Fruit fly (Drosophila melanogaster) whole organism, embryonic: ENCODE data around the gene CG15144.

ENCODE experiments used
- Adf1 ChIP-seq: fragments of 200-800 bp; sonication (Bioruptor generic); IDR thresholded peaks from 2 replicates; pipeline ENCODE4 v1.3.6; 2022; ENCODE audit warnings: missing biosample characterization, missing genetic modification characterization
- Atf6 ChIP-seq: fragments of 200-800 bp; sonication (Bioruptor generic); IDR thresholded peaks from 2 replicates; pipeline ENCODE4 v1.3.6; 2022; ENCODE audit warnings: missing biosample characterization, missing genetic modification characterization
- B-H1 ChIP-seq: fragments of 200-800 bp; sonication (Bioruptor generic); IDR thresholded peaks from 3 replicates; pipeline ENCODE4 v1.3.6; 2022; ENCODE audit warnings: missing biosample characterization, missing genetic modification characterization
- CG10959 ChIP-seq: fragments of 200-800 bp; sonication (Bioruptor generic); IDR thresholded peaks from 2 replicates; pipeline ENCODE4 v1.3.6; 2022; ENCODE audit warnings: missing biosample characterization, missing genetic modification characterization
- CG11695 ChIP-seq: fragments of 200-800 bp; sonication (Bioruptor generic); IDR thresholded peaks from 3 replicates; pipeline ENCODE4 v1.3.6; 2022; ENCODE audit warnings: missing biosample characterization, missing genetic modification characterization
- CG12299 ChIP-seq: fragments of 200-800 bp; sonication (Bioruptor generic); optimal IDR thresholded peaks from 2 replicates; lab custom pipeline; 2018; ENCODE audit warnings: missing biosample characterization, mild to moderate bottlenecking, missing genetic modification characterization
- CG12769 ChIP-seq: fragments of 200-800 bp; sonication (Bioruptor generic); optimal IDR thresholded peaks from 2 replicates; lab custom pipeline; 2019; ENCODE audit warnings: missing biosample characterization, mild to moderate bottlenecking, missing genetic modification characterization, moderate library complexity
- CG13287 ChIP-seq: fragments of 200-800 bp; sonication (Bioruptor generic); IDR thresholded peaks from 2 replicates; pipeline ENCODE4 v1.3.6; 2022; ENCODE audit warnings: missing biosample characterization, missing genetic modification characterization; ENCODE audit not compliant: partially characterized antibody
- CG13424 ChIP-seq: fragments of 200-800 bp; sonication (Bioruptor generic); optimal IDR thresholded peaks from 2 replicates; lab custom pipeline; 2019; ENCODE audit warnings: missing biosample characterization, mild to moderate bottlenecking, missing genetic modification characterization, moderate library complexity
- CG15011 ChIP-seq: fragments of 200-800 bp; sonication (Bioruptor generic); optimal IDR thresholded peaks from 3 replicates; lab custom pipeline; 2018; ENCODE audit warnings: missing biosample characterization, mild to moderate bottlenecking, missing genetic modification characterization
- CG16779 ChIP-seq: fragments of 200-800 bp; sonication (Bioruptor generic); IDR thresholded peaks from 2 replicates; pipeline ENCODE4 v1.3.6; 2022; ENCODE audit warnings: missing biosample characterization, missing genetic modification characterization
- CG17802 ChIP-seq: fragments of 200-800 bp; sonication (Bioruptor generic); optimal IDR thresholded peaks from 2 replicates; lab custom pipeline; 2018; ENCODE audit warnings: missing biosample characterization, mild to moderate bottlenecking, missing genetic modification characterization, moderate library complexity
- CG18599 ChIP-seq: fragments of 200-800 bp; sonication (Bioruptor generic); optimal IDR thresholded peaks from 3 replicates; lab custom pipeline; 2017; ENCODE audit warnings: missing biosample characterization, missing genetic modification characterization, mild to moderate bottlenecking, moderate library complexity, missing genetic modification reagents
- CG2129 ChIP-seq: fragments of 200-800 bp; sonication (Bioruptor generic); IDR thresholded peaks from 2 replicates; pipeline ENCODE4 v1.3.6; 2022; ENCODE audit warnings: missing biosample characterization, missing genetic modification characterization; ENCODE audit not compliant: partially characterized antibody
- CG2202 ChIP-seq: fragments of 200-800 bp; sonication (Bioruptor generic); optimal IDR thresholded peaks from 2 replicates; lab custom pipeline; 2018; ENCODE audit warnings: missing biosample characterization, mild to moderate bottlenecking, missing genetic modification characterization
- CG2712 ChIP-seq: fragments of 200-800 bp; optimal IDR thresholded peaks from 3 replicates; lab custom pipeline; 2019; ENCODE audit warnings: missing biosample characterization, mild to moderate bottlenecking, missing genetic modification characterization, moderate library complexity
- CG31224 ChIP-seq: fragments of 200-800 bp; sonication (Bioruptor generic); IDR thresholded peaks from 2 replicates; pipeline ENCODE4 v1.3.6; 2022; ENCODE audit warnings: missing biosample characterization, missing genetic modification characterization
- CG31388 ChIP-seq: fragments of 200-800 bp; sonication (Bioruptor generic); optimal IDR thresholded peaks from 2 replicates; lab custom pipeline; 2016; ENCODE audit warnings: missing biosample characterization, missing genetic modification characterization
- CG3163 ChIP-seq: fragments of 200-800 bp; sonication (Bioruptor generic); optimal IDR thresholded peaks from 3 replicates; lab custom pipeline; 2016; ENCODE audit warnings: missing biosample characterization, missing genetic modification characterization
- CG34376 ChIP-seq: fragments of 200-800 bp; sonication (Bioruptor generic); optimal IDR thresholded peaks from 2 replicates; lab custom pipeline; 2018; ENCODE audit warnings: missing biosample characterization, mild to moderate bottlenecking, missing genetic modification characterization
- CG43689 ChIP-seq: fragments of 200-800 bp; sonication (Bioruptor generic); IDR thresholded peaks from 2 replicates; pipeline ENCODE4 v1.3.6; 2022; ENCODE audit warnings: missing biosample characterization, missing genetic modification characterization
- CG6175 ChIP-seq: fragments of 200-800 bp; sonication (Bioruptor generic); IDR thresholded peaks from 3 replicates; pipeline ENCODE4 v1.3.6; 2022; ENCODE audit warnings: missing biosample characterization, missing genetic modification characterization
- CG6689 ChIP-seq: fragments of 200-800 bp; sonication (Bioruptor generic); IDR thresholded peaks from 2 replicates; pipeline ENCODE4 v1.3.6; 2022; ENCODE audit warnings: missing biosample characterization, missing genetic modification characterization
- CkIIα-i1 ChIP-seq: fragments of 200-800 bp; sonication (Bioruptor generic); IDR thresholded peaks from 2 replicates; pipeline ENCODE4 v1.3.6; 2022; ENCODE audit warnings: missing biosample characterization, missing genetic modification characterization
- Hr78 ChIP-seq, 2 experiments: fragments of 200-800 bp in 1 of 2; fragments of >200 bp in 1 of 2; sonication (Bioruptor generic) in 1 of 2; optimal IDR thresholded peaks; 2 replicates each; lab custom pipeline; 2017 to 2019; ENCODE audit warnings: missing biosample characterization in 2 of 2, missing genetic modification characterization in 2 of 2, mild to moderate bottlenecking in 1 of 2, moderate library complexity in 1 of 2
- Lim3 ChIP-seq: fragments of 200-800 bp; sonication (Bioruptor generic); IDR thresholded peaks from 2 replicates; pipeline ENCODE4 v1.3.6; 2022; ENCODE audit warnings: missing biosample characterization, missing genetic modification characterization
- Max ChIP-seq: fragments of 200-800 bp; sonication (Bioruptor generic); optimal IDR thresholded peaks from 2 replicates; lab custom pipeline; 2016; ENCODE audit warnings: missing biosample characterization, mild to moderate bottlenecking, missing genetic modification characterization
- Pdp1 ChIP-seq, 2 experiments: fragments of 200-800 bp; sonication (Bioruptor generic); optimal IDR thresholded peaks; 3 replicates each; lab custom pipeline; 2016; ENCODE audit warnings: missing biosample characterization in 2 of 2, missing genetic modification characterization in 2 of 2, mild to moderate bottlenecking in 1 of 2, moderate library complexity in 1 of 2
- Sin3A ChIP-seq: fragments of >200 bp; optimal IDR thresholded peaks from 2 replicates; lab custom pipeline; 2018
- TFAM ChIP-seq: fragments of 200-800 bp; sonication (Bioruptor generic); optimal IDR thresholded peaks from 2 replicates; lab custom pipeline; 2017; ENCODE audit warnings: missing biosample characterization, missing genetic modification characterization, inconsistent platforms
- btn ChIP-seq: fragments of 200-800 bp; sonication (Bioruptor generic); optimal IDR thresholded peaks from 2 replicates; lab custom pipeline; 2016; ENCODE audit warnings: missing biosample characterization, missing genetic modification characterization
- chn ChIP-seq: fragments of 200-800 bp; sonication (Bioruptor generic); optimal IDR thresholded peaks from 2 replicates; lab custom pipeline; 2016; ENCODE audit warnings: missing biosample characterization, missing genetic modification characterization
- danr ChIP-seq: fragments of 200-800 bp; sonication (Bioruptor generic); IDR thresholded peaks from 2 replicates; pipeline ENCODE4 v1.3.6; 2022; ENCODE audit warnings: missing biosample characterization, missing genetic modification characterization
- dm ChIP-seq: fragments of 200-800 bp; sonication (Bioruptor generic); optimal IDR thresholded peaks from 3 replicates; lab custom pipeline; 2016; ENCODE audit warnings: missing biosample characterization, missing genetic modification characterization
- fd102C ChIP-seq: fragments of 200-800 bp; sonication (Bioruptor generic); optimal IDR thresholded peaks from 2 replicates; lab custom pipeline; 2018; ENCODE audit warnings: missing biosample characterization, mild to moderate bottlenecking, missing genetic modification characterization, moderate library complexity
- ftz-f1 ChIP-seq: fragments of 200-800 bp; sonication (Bioruptor generic); optimal IDR thresholded peaks from 2 replicates; lab custom pipeline; 2016; ENCODE audit warnings: missing biosample characterization, missing genetic modification characterization
- hb ChIP-seq: fragments of 200-800 bp; sonication (Bioruptor generic); IDR thresholded peaks from 3 replicates; pipeline ENCODE4 v1.3.6; 2022; ENCODE audit warnings: missing biosample characterization, missing genetic modification characterization; ENCODE audit not compliant: partially characterized antibody
- hbn ChIP-seq: fragments of 200-800 bp; sonication (Bioruptor generic); IDR thresholded peaks from 2 replicates; pipeline ENCODE4 v1.3.6; 2022; ENCODE audit warnings: missing biosample characterization, missing genetic modification characterization; ENCODE audit not compliant: partially characterized antibody
- inv ChIP-seq: fragments of 200-800 bp; sonication (Bioruptor generic); IDR thresholded peaks from 2 replicates; pipeline ENCODE4 v1.3.6; 2022; ENCODE audit warnings: missing biosample characterization, missing genetic modification characterization; ENCODE audit not compliant: partially characterized antibody
- lab ChIP-seq: fragments of 200-800 bp; sonication (Bioruptor generic); optimal IDR thresholded peaks from 3 replicates; lab custom pipeline; 2017; ENCODE audit warnings: missing biosample characterization, missing genetic modification characterization, mild to moderate bottlenecking, moderate library complexity, missing genetic modification reagents
- odd ChIP-seq: fragments of 200-800 bp; sonication (Bioruptor generic); optimal IDR thresholded peaks from 2 replicates; lab custom pipeline; 2017; ENCODE audit warnings: missing biosample characterization, mild to moderate bottlenecking, missing genetic modification characterization
- pb ChIP-seq: fragments of 200-800 bp; sonication (Bioruptor generic); optimal IDR thresholded peaks from 3 replicates; lab custom pipeline; 2016; ENCODE audit warnings: missing biosample characterization, missing genetic modification characterization
- psq ChIP-seq: fragments of 200-800 bp; sonication (Bioruptor generic); optimal IDR thresholded peaks from 2 replicates; lab custom pipeline; 2017; ENCODE audit warnings: missing biosample characterization, missing genetic modification characterization
- pzg ChIP-seq: fragments of 200-800 bp; sonication (Bioruptor generic); optimal IDR thresholded peaks from 3 replicates; lab custom pipeline; 2018; ENCODE audit warnings: missing biosample characterization, mild to moderate bottlenecking, missing genetic modification characterization, moderate library complexity
- sim ChIP-seq: fragments of 200-800 bp; sonication (Bioruptor generic); IDR thresholded peaks from 2 replicates; pipeline ENCODE4 v1.3.6; 2022; ENCODE audit warnings: missing biosample characterization, missing genetic modification characterization
- sima ChIP-seq: fragments of 200-800 bp; sonication (Bioruptor generic); optimal IDR thresholded peaks from 2 replicates; lab custom pipeline; 2016; ENCODE audit warnings: missing biosample characterization, missing genetic modification characterization
- sr ChIP-seq: fragments of 200-800 bp; sonication (Bioruptor generic); IDR thresholded peaks from 3 replicates; pipeline ENCODE4 v1.3.6; 2022; ENCODE audit warnings: missing biosample characterization, missing genetic modification characterization
- wdn ChIP-seq: fragments of 200-800 bp; sonication (Bioruptor generic); IDR thresholded peaks from 2 replicates; pipeline ENCODE4 v1.3.6; 2022; ENCODE audit warnings: missing biosample characterization, missing genetic modification characterization
- yki ChIP-seq: fragments of >200 bp; optimal IDR thresholded peaks from 3 replicates; lab custom pipeline; 2018
- zf30C ChIP-seq: fragments of 200-800 bp; sonication (Bioruptor generic); optimal IDR thresholded peaks from 3 replicates; lab custom pipeline; 2018; ENCODE audit warnings: missing biosample characterization, mild to moderate bottlenecking, missing genetic modification characterization

CG15144 gene

dm6 chr2L:17480943-17481580 is 47.9 kb downstream of the CG15144 start, which contains the start of the genes fws and Lamtor3 (continued):
- peak; percentile 99 for TF ChIP-seq CG6689 (GFP tag; lab: Robert Waterston, UW)
- peak; percentile 94 for TF ChIP-seq CG15011 (GFP tag; lab: Kevin White, UChicago)
- peak; percentile 70 for TF ChIP-seq TFAM (GFP tag; lab: Kevin White, UChicago)
- TF ChIP-seq CG12769 (tag; lab: Kevin White, UChicago): peak; percentile 95
- TF ChIP-seq Lim3 (GFP tag; lab: Robert Waterston, UW): peak; percentile 97
- peak; percentile 98 for TF ChIP-seq CG18599 (GFP tag; lab: Kevin White, UChicago)
- TF ChIP-seq sima: peak; percentile 20
- peak; percentile 97 for TF ChIP-seq sr (GFP tag; lab: Robert Waterston, UW)
- TF ChIP-seq ftz-f1 (GFP tag; lab: Kevin White, UChicago): peak; percentile 66
- TF ChIP-seq CG16779: peak; percentile 98
- TF ChIP-seq CG3163 (GFP tag; lab: Kevin White, UChicago): peak; percentile 58
- peak; percentile 96 for TF ChIP-seq CkIIα-i1 (GFP tag; lab: Robert Waterston, UW)
- peak; percentile 97 for TF ChIP-seq CG31224 (GFP tag; lab: Robert Waterston, UW)
- peak; percentile 30 for TF ChIP-seq btn (GFP tag; lab: Kevin White, UChicago)
- peak; percentile 92 for TF ChIP-seq Max (GFP tag; lab: Kevin White, UChicago)
- TF ChIP-seq yki (lab: Kevin White, UChicago): no peak
- no peak for TF ChIP-seq CG2129 (GFP tag; lab: Robert Waterston, UW)
- peak; percentile 78 for TF ChIP-seq CG13287
- peak; percentile 96 for TF ChIP-seq CG10959 (GFP tag; lab: Robert Waterston, UW)
- TF ChIP-seq CG2202: peak; percentile 98
- TF ChIP-seq CG13424 (tag; lab: Kevin White, UChicago): peak; percentile 97
- peak; percentile 92 for TF ChIP-seq chn (GFP tag; lab: Kevin White, UChicago)
- TF ChIP-seq B-H1 (GFP tag; lab: Robert Waterston, UW): peak; percentile 99
- TF ChIP-seq Hr78 (GFP tag; optimal IDR thresholded peaks at IDR 0.05; lab: Kevin White, UChicago): no peak
- peak; percentile 94 for TF ChIP-seq CG12299 (tag; lab: Kevin White, UChicago)
- TF ChIP-seq inv (GFP tag; lab: Robert Waterston, UW): no peak; the same call in 1 of the 2 replicates
- peak; percentile 93 for TF ChIP-seq CG31388 (GFP tag; lab: Kevin White, UChicago)
- peak; percentile 65 for TF ChIP-seq dm (GFP tag; lab: Kevin White, UChicago)
- peak; percentile 79 for TF ChIP-seq CG34376 (GFP tag; lab: Kevin White, UChicago)
- TF ChIP-seq hbn (GFP tag; lab: Robert Waterston, UW): peak; percentile 27; the same call in 1 of the 2 replicates
- peak; percentile 99 for TF ChIP-seq CG6175
- TF ChIP-seq hb (GFP tag; lab: Robert Waterston, UW): no peak
- TF ChIP-seq CG11695 (GFP tag; lab: Robert Waterston, UW): peak; percentile 99
- peak; percentile 89 for TF ChIP-seq Adf1 (GFP tag; lab: Robert Waterston, UW)
- TF ChIP-seq Pdp1 (GFP tag; optimal IDR thresholded peaks at IDR 0.05; lab: Kevin White, UChicago): peak; percentile 83 to 85
- TF ChIP-seq Sin3A (lab: Kevin White, UChicago): no peak
- TF ChIP-seq Atf6 (GFP tag; lab: Robert Waterston, UW): peak; percentile 98
- TF ChIP-seq psq (GFP tag; lab: Kevin White, UChicago): peak; percentile 95
- TF ChIP-seq lab (GFP tag; lab: Kevin White, UChicago): peak; percentile 99
- peak; percentile 93 for TF ChIP-seq odd (GFP tag; lab: Kevin White, UChicago)
- TF ChIP-seq zf30C (GFP tag; lab: Kevin White, UChicago): no peak
- TF ChIP-seq danr (GFP tag; lab: Robert Waterston, UW): peak; percentile 97
- peak; percentile 99 for TF ChIP-seq wdn
- peak; percentile 97 for TF ChIP-seq sim (GFP tag; lab: Robert Waterston, UW)
- peak; percentile 98 for TF ChIP-seq CG43689
- peak; percentile 41 for TF ChIP-seq pzg (GFP tag; lab: Kevin White, UChicago)
- peak; percentile 98 for TF ChIP-seq CG2712 (tag; lab: Kevin White, UChicago)
- TF ChIP-seq pb (GFP tag; lab: Kevin White, UChicago): peak; percentile 52
- peak; percentile 82 for TF ChIP-seq fd102C (GFP tag; lab: Kevin White, UChicago)
- peak; percentile 93 for TF ChIP-seq CG17802 (tag; lab: Kevin White, UChicago)
